Worm (Caenorhabditis elegans) whole organism, L4 larva: ENCODE measurements around the gene F26G5.1.

ENCODE experiments used
- ZK546.5 ChIP-seq, 2 experiments: sonication (generic microtip); optimal IDR thresholded peaks; 2 replicates each; lab custom pipeline; 2017; ENCODE audit warnings: missing biosample characterization in 2 of 2, missing genetic modification characterization in 2 of 2
- ces-1 ChIP-seq: fragments of 150-350 bp; sonication (generic microtip); optimal IDR thresholded peaks from 4 replicates; lab custom pipeline; 2014; ENCODE audit warnings: missing biosample characterization, missing genetic modification reagents, missing genetic modification characterization
- fos-1 ChIP-seq: fragments of 150-350 bp; optimal IDR thresholded peaks from 2 replicates; lab custom pipeline; 2014; ENCODE audit warnings: missing biosample characterization, missing genetic modification characterization
- jun-1 ChIP-seq: fragments of 150-350 bp; optimal IDR thresholded peaks from 2 replicates; lab custom pipeline; 2014; ENCODE audit warnings: missing biosample characterization, missing genetic modification reagents, missing genetic modification characterization
- mes-2 ChIP-seq: sonication (generic microtip); optimal IDR thresholded peaks from 2 replicates; lab custom pipeline; 2016; ENCODE audit warnings: missing genotype, mild to moderate bottlenecking, missing genetic modification characterization, missing compliant biosample characterization; ENCODE audit not compliant: poor library complexity, severe bottlenecking
- nhr-10 ChIP-seq: fragments of 150-350 bp; optimal IDR thresholded peaks from 2 replicates; lab custom pipeline; 2014; ENCODE audit warnings: missing biosample characterization, missing genetic modification characterization
- nhr-237 ChIP-seq: sonication (generic microtip); optimal IDR thresholded peaks from 2 replicates; lab custom pipeline; 2017; ENCODE audit warnings: missing biosample characterization, missing genetic modification characterization
- snpc-4 ChIP-seq: fragments of 150-350 bp; optimal IDR thresholded peaks from 2 replicates; lab custom pipeline; 2014; ENCODE audit warnings: missing biosample characterization, missing genetic modification characterization
- spr-1 ChIP-seq: sonication (generic microtip); optimal IDR thresholded peaks from 2 replicates; lab custom pipeline; 2016; ENCODE audit warnings: mild to moderate bottlenecking, missing genetic modification characterization, missing compliant biosample characterization
- zag-1 ChIP-seq: fragments of 150-350 bp; optimal IDR thresholded peaks from 2 replicates; lab custom pipeline; 2014; ENCODE audit warnings: missing biosample characterization, missing genetic modification characterization

DNA sequence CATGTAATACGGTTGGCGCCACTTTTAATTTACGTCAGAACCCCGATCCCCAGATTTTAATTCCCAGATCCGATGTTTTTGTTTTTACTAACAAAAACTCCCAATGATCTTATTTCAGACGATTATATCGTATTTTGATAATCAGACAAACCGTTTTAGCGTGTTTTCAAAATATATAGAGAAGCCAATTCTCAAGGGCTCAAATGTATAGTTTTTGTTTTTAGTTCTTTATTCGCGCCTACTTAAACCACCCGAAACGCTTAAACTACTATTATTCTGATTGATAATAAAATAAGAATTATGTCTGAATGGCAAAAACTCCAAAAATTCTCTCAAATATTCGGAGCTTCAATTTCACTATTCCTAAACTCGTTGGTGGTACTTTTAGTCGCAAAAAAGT is 18.7 kb upstream of the F26G5.1 start, which contains the start of gene str-208:
- TF ChIP-seq mes-2 (tag; lab: Kevin White, UChicago) (no peak), jun-1 (tag; lab: Kevin White, UChicago) (no peak), snpc-4 (tag; lab: Kevin White, UChicago) (no peak), nhr-10 (no peak), ces-1 (no peak), nhr-237 (tag; lab: Kevin White, UChicago) (no peak), fos-1 (tag; lab: Kevin White, UChicago) (no peak), ZK546.5 (tag; optimal IDR thresholded peaks at IDR 0.05; lab: Kevin White, UChicago) (no peak), spr-1 (tag; lab: Kevin White, UChicago) (no peak), zag-1 (tag; lab: Kevin White, UChicago) (no peak)
